Worm (Caenorhabditis elegans): ENCODE results near the gene clp-2.

DNA sequence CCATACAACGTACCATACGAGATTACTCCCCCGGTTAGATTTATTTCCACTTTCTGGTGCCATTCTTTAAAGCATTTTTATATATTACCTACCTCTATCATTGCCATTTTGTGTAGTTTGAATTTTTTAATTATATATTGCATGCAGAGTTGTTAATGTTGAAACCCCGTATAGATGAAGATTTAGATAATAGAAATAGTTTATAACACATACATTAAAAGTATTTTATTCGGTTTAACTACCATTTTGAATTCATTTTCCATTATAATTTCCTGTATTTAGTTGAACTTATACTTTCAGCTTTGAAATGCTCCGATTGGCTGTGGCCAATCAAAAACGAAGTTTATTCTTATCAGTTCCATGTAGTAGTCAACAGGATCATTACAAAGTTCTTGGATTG is 6.0 kb downstream of the clp-2 start, which contains the start of gene dnj-18:
- TF ChIP-seq him-1 (tag; optimal IDR thresholded peaks at IDR 0.05) (no peak), W03F9.2 (tag; optimal IDR thresholded peaks at IDR 0.05) (no peak), dao-5 (tag; optimal IDR thresholded peaks at IDR 0.05) (no peak)

Measured in whole organism, L4/young adult.